Fruit fly (Drosophila melanogaster) whole organism, embryonic: Measurements from ENCODE around the gene fwe.

ENCODE experiments used
- Adf1 ChIP-seq: fragments of 200-800 bp; sonication (Bioruptor generic); IDR thresholded peaks from 2 replicates; pipeline ENCODE4 v1.3.6; 2022; ENCODE audit warnings: missing biosample characterization, missing genetic modification characterization
- Atf-2 ChIP-seq: fragments of 200-800 bp; sonication (Bioruptor generic); optimal IDR thresholded peaks from 2 replicates; lab custom pipeline; 2016; ENCODE audit warnings: missing biosample characterization, missing genetic modification characterization
- Awh ChIP-seq: fragments of 200-800 bp; sonication (Bioruptor generic); IDR thresholded peaks from 2 replicates; pipeline ENCODE4, ENCODE4 v1.3.6; 2022; ENCODE audit warnings: missing biosample characterization, missing genetic modification characterization
- Bdp1 ChIP-seq: fragments of 200-800 bp; sonication (Bioruptor generic); optimal IDR thresholded peaks from 3 replicates; lab custom pipeline; 2016; ENCODE audit warnings: missing biosample characterization, missing genetic modification characterization
- CG13296 ChIP-seq: fragments of 200-800 bp; sonication (Bioruptor generic); optimal IDR thresholded peaks from 3 replicates; lab custom pipeline; 2018; ENCODE audit warnings: missing biosample characterization, mild to moderate bottlenecking, missing genetic modification characterization
- CG17359 ChIP-seq: fragments of 200-800 bp; sonication (Bioruptor generic); optimal IDR thresholded peaks from 3 replicates; lab custom pipeline; 2018; ENCODE audit warnings: missing biosample characterization, mild to moderate bottlenecking, missing genetic modification characterization, moderate library complexity
- CG17385 ChIP-seq: fragments of 200-800 bp; sonication (Bioruptor generic); optimal IDR thresholded peaks from 3 replicates; lab custom pipeline; 2018; ENCODE audit warnings: missing biosample characterization, mild to moderate bottlenecking, missing genetic modification characterization
- CG17912 ChIP-seq: fragments of 200-800 bp; sonication (Bioruptor generic); optimal IDR thresholded peaks from 2 replicates; lab custom pipeline; 2018; ENCODE audit warnings: missing biosample characterization, mild to moderate bottlenecking, missing genetic modification characterization
- CG1792 ChIP-seq: fragments of 200-800 bp; sonication (Bioruptor generic); optimal IDR thresholded peaks from 2 replicates; lab custom pipeline; 2016; ENCODE audit warnings: missing biosample characterization, missing genetic modification characterization
- CG18764 ChIP-seq: fragments of 200-800 bp; sonication (Bioruptor generic); optimal IDR thresholded peaks from 3 replicates; lab custom pipeline; 2016; ENCODE audit warnings: missing biosample characterization, missing genetic modification characterization
- CG31388 ChIP-seq: fragments of 200-800 bp; sonication (Bioruptor generic); optimal IDR thresholded peaks from 2 replicates; lab custom pipeline; 2016; ENCODE audit warnings: missing biosample characterization, missing genetic modification characterization
- CG3163 ChIP-seq: fragments of 200-800 bp; sonication (Bioruptor generic); optimal IDR thresholded peaks from 3 replicates; lab custom pipeline; 2016; ENCODE audit warnings: missing biosample characterization, missing genetic modification characterization
- CG32767 ChIP-seq: fragments of 200-800 bp; sonication (Bioruptor generic); IDR thresholded peaks from 2 replicates; pipeline ENCODE4 v1.3.6; 2022; ENCODE audit warnings: missing biosample characterization, missing genetic modification characterization
- CG3281 ChIP-seq: fragments of 200-800 bp; sonication (Bioruptor generic); optimal IDR thresholded peaks from 3 replicates; lab custom pipeline; 2017; ENCODE audit warnings: missing biosample characterization, mild to moderate bottlenecking, missing genetic modification characterization
- CG4404 ChIP-seq: fragments of 200-800 bp; sonication (Bioruptor generic); IDR thresholded peaks from 2 replicates; pipeline ENCODE4 v1.3.6; 2022; ENCODE audit warnings: missing biosample characterization, missing genetic modification characterization
- CG6791 ChIP-seq: fragments of 200-800 bp; sonication (Bioruptor generic); IDR thresholded peaks from 3 replicates; pipeline ENCODE4 v1.3.6; 2022; ENCODE audit warnings: missing biosample characterization, missing genetic modification characterization; ENCODE audit not compliant: partially characterized antibody
- CG7357 ChIP-seq: fragments of 200-800 bp; sonication (Bioruptor generic); IDR thresholded peaks from 3 replicates; pipeline ENCODE4 v1.3.6; 2022; ENCODE audit warnings: missing biosample characterization, missing genetic modification characterization
- CG8944 ChIP-seq: fragments of 200-800 bp; sonication (Bioruptor generic); optimal IDR thresholded peaks from 3 replicates; lab custom pipeline; 2016; ENCODE audit warnings: missing biosample characterization, missing genetic modification characterization
- Dip2 ChIP-seq: fragments of 200-800 bp; sonication (Bioruptor generic); IDR thresholded peaks from 2 replicates; pipeline ENCODE4 v1.3.6; 2022; ENCODE audit warnings: missing biosample characterization, missing genetic modification characterization
- Doc3 ChIP-seq: fragments of 200-800 bp; sonication (Bioruptor generic); IDR thresholded peaks from 3 replicates; pipeline ENCODE4 v1.3.6; 2022; ENCODE audit warnings: missing biosample characterization, missing genetic modification characterization; ENCODE audit not compliant: partially characterized antibody
- H2.0 ChIP-seq: fragments of 200-800 bp; sonication (Bioruptor generic); IDR thresholded peaks from 2 replicates; pipeline ENCODE4 v1.3.6; 2022; ENCODE audit warnings: missing biosample characterization, missing genetic modification characterization
- Hand ChIP-seq: fragments of 200-800 bp; sonication (Bioruptor generic); optimal IDR thresholded peaks from 2 replicates; lab custom pipeline; 2017; ENCODE audit warnings: mild to moderate bottlenecking, missing biosample characterization, missing genetic modification reagents, missing genetic modification characterization
- Hey ChIP-seq: fragments of 200-800 bp; sonication (Bioruptor generic); optimal IDR thresholded peaks from 3 replicates; lab custom pipeline; 2018; ENCODE audit warnings: missing biosample characterization, mild to moderate bottlenecking, missing genetic modification characterization
- Hsf ChIP-seq: fragments of 200-800 bp; sonication (Bioruptor generic); optimal IDR thresholded peaks from 3 replicates; lab custom pipeline; 2016; ENCODE audit warnings: missing biosample characterization, missing genetic modification characterization
- Nf-YA ChIP-seq: fragments of 200-800 bp; sonication (Bioruptor generic); IDR thresholded peaks from 2 replicates; pipeline ENCODE4 v1.3.6; 2022; ENCODE audit warnings: missing biosample characterization, missing genetic modification characterization
- NfI ChIP-seq: fragments of 200-800 bp; sonication (Bioruptor generic); optimal IDR thresholded peaks from 3 replicates; lab custom pipeline; 2018; ENCODE audit warnings: missing biosample characterization, mild to moderate bottlenecking, missing genetic modification characterization, moderate library complexity
- Ptx1 ChIP-seq: fragments of 200-800 bp; sonication (Bioruptor generic); IDR thresholded peaks from 2 replicates; pipeline ENCODE4 v1.3.6; 2022; ENCODE audit warnings: missing biosample characterization, missing genetic modification characterization
- Ravus ChIP-seq: fragments of 200-800 bp; sonication (Bioruptor generic); IDR thresholded peaks from 2 replicates; pipeline ENCODE4 v1.3.6; 2022; ENCODE audit warnings: missing biosample characterization, missing genetic modification characterization
- Six4 ChIP-seq: fragments of 200-800 bp; sonication (Bioruptor generic); optimal IDR thresholded peaks from 2 replicates; lab custom pipeline; 2016; ENCODE audit warnings: missing biosample characterization, missing genetic modification characterization
- cg ChIP-seq: fragments of 200-800 bp; sonication (Bioruptor generic); optimal IDR thresholded peaks from 3 replicates; lab custom pipeline; 2019; ENCODE audit warnings: missing biosample characterization, mild to moderate bottlenecking, missing genetic modification characterization, moderate library complexity
- chn ChIP-seq: fragments of 200-800 bp; sonication (Bioruptor generic); optimal IDR thresholded peaks from 2 replicates; lab custom pipeline; 2016; ENCODE audit warnings: missing biosample characterization, missing genetic modification characterization
- dpn ChIP-seq, 2 experiments: fragments of 200-800 bp; sonication (Bioruptor generic); optimal IDR thresholded peaks; 3 replicates each; lab custom pipeline; 2016; ENCODE audit warnings: missing biosample characterization in 2 of 2, missing genetic modification characterization in 2 of 2
- en ChIP-seq: fragments of 200-800 bp; sonication (Bioruptor generic); optimal IDR thresholded peaks from 2 replicates; lab custom pipeline; 2016; ENCODE audit warnings: missing biosample characterization, missing genetic modification characterization
- esg ChIP-seq: fragments of 200-800 bp; sonication (Bioruptor generic); conservative IDR thresholded peaks from 2 replicates; pipeline ENCODE4 v1.3.6; 2022; ENCODE audit warnings: missing biosample characterization, missing genetic modification characterization
- fd102C ChIP-seq: fragments of 200-800 bp; sonication (Bioruptor generic); optimal IDR thresholded peaks from 2 replicates; lab custom pipeline; 2018; ENCODE audit warnings: missing biosample characterization, mild to moderate bottlenecking, missing genetic modification characterization, moderate library complexity
- gt ChIP-seq: fragments of 200-800 bp; sonication (Bioruptor generic); IDR thresholded peaks from 2 replicates; pipeline ENCODE4 v1.3.6; 2022; ENCODE audit warnings: missing biosample characterization, missing genetic modification characterization
- knrl ChIP-seq: fragments of 200-800 bp; sonication (Bioruptor generic); IDR thresholded peaks from 3 replicates; pipeline ENCODE4 v1.3.6; 2022; ENCODE audit warnings: missing biosample characterization, missing genetic modification characterization; ENCODE audit not compliant: partially characterized antibody
- lab ChIP-seq: fragments of 200-800 bp; sonication (Bioruptor generic); optimal IDR thresholded peaks from 3 replicates; lab custom pipeline; 2017; ENCODE audit warnings: missing biosample characterization, missing genetic modification characterization, mild to moderate bottlenecking, moderate library complexity, missing genetic modification reagents
- nau ChIP-seq: fragments of 200-800 bp; sonication (Bioruptor generic); optimal IDR thresholded peaks from 3 replicates; lab custom pipeline; 2017; ENCODE audit warnings: missing biosample characterization, mild to moderate bottlenecking, missing genetic modification characterization, missing genetic modification reagents
- oc ChIP-seq: fragments of 200-800 bp; sonication (Bioruptor generic); optimal IDR thresholded peaks from 2 replicates; lab custom pipeline; 2018; ENCODE audit warnings: missing biosample characterization, mild to moderate bottlenecking, missing genetic modification characterization, moderate library complexity
- odd ChIP-seq: fragments of 200-800 bp; sonication (Bioruptor generic); optimal IDR thresholded peaks from 2 replicates; lab custom pipeline; 2017; ENCODE audit warnings: missing biosample characterization, mild to moderate bottlenecking, missing genetic modification characterization
- run ChIP-seq: fragments of 200-800 bp; sonication (Bioruptor generic); optimal IDR thresholded peaks from 3 replicates; lab custom pipeline; 2018; ENCODE audit warnings: missing biosample characterization, mild to moderate bottlenecking, missing genetic modification characterization
- salm ChIP-seq: fragments of 200-800 bp; sonication (Bioruptor generic); optimal IDR thresholded peaks from 2 replicates; lab custom pipeline; 2018; ENCODE audit warnings: missing biosample characterization, mild to moderate bottlenecking, missing genetic modification characterization
- sc ChIP-seq, 3 experiments: fragments of >200 bp in 2 of 3; fragments of 200-800 bp in 1 of 3; sonication (Bioruptor generic) in 1 of 3; optimal IDR thresholded peaks; 2 replicates in 2 of 3; 3 replicates in 1 of 3; lab custom pipeline; 2017; ENCODE audit warnings: mild to moderate bottlenecking in 1 of 3, missing biosample characterization in 1 of 3, missing genetic modification characterization in 1 of 3, missing genetic modification reagents in 1 of 3
- slou ChIP-seq: fragments of 200-800 bp; sonication (Bioruptor generic); optimal IDR thresholded peaks from 3 replicates; lab custom pipeline; 2016; ENCODE audit warnings: missing biosample characterization, missing genetic modification characterization
- slp2 ChIP-seq: fragments of 200-800 bp; sonication (Bioruptor generic); optimal IDR thresholded peaks from 2 replicates; lab custom pipeline; 2016; ENCODE audit warnings: missing biosample characterization, missing genetic modification characterization
- sr ChIP-seq: fragments of 200-800 bp; sonication (Bioruptor generic); IDR thresholded peaks from 3 replicates; pipeline ENCODE4 v1.3.6; 2022; ENCODE audit warnings: missing biosample characterization, missing genetic modification characterization
- tap ChIP-seq: fragments of 200-800 bp; optimal IDR thresholded peaks from 3 replicates; lab custom pipeline; 2019; ENCODE audit warnings: missing biosample characterization, mild to moderate bottlenecking, missing genetic modification characterization, moderate library complexity
- tgo ChIP-seq: fragments of 200-800 bp; sonication (Bioruptor generic); IDR thresholded peaks from 3 replicates; pipeline ENCODE4 v1.3.6; 2022; ENCODE audit warnings: missing biosample characterization, missing genetic modification characterization
- wdn ChIP-seq: fragments of 200-800 bp; sonication (Bioruptor generic); IDR thresholded peaks from 2 replicates; pipeline ENCODE4 v1.3.6; 2022; ENCODE audit warnings: missing biosample characterization, missing genetic modification characterization
- zen2 ChIP-seq: fragments of 200-800 bp; sonication (Bioruptor generic); IDR thresholded peaks from 3 replicates; pipeline ENCODE4 v1.3.6; 2022; ENCODE audit warnings: missing biosample characterization, missing genetic modification characterization; ENCODE audit not compliant: partially characterized antibody

fwe gene

DNA sequence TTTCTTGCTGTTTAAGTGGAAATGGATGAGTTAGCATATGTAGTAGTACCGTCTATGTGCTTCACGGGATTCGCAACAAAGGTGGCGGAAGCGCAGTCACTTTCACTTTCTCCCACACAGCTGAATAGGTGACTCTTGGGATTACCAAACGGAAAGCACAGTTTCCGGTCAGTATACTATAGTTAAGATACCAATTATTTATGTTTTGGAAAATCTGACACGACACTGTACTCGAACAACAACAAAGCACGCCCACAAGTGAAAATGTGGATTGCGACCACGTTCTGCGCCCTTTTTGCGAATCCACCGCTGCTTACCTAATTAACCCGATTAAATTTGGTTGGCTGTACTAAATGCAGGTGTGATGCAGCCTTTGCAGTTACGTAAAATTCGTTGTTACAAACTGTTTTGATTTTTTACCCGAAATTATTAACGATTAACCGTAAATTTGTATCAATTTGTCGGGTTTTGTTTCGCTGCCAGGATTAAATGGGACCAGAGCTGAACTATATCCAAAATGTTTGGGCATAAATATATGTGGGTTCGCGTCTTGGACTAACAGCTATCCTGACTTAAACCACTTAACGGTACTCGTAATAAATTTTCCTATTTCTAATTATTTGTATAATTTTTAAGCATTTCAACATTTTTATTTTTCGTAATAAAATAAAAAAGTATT is 18.8 kb upstream of the fwe start, which contains the start of gene CG18081 (continued):
- no peak for TF ChIP-seq Bdp1 (GFP tag; lab: Kevin White, UChicago)
- TF ChIP-seq Ptx1, result no peak
- TF ChIP-seq CG17359 (tag; lab: Kevin White, UChicago), result no peak
- no peak for TF ChIP-seq CG6791 (GFP tag; lab: Robert Waterston, UW)
- TF ChIP-seq dpn (GFP tag; optimal IDR thresholded peaks at IDR 0.05; lab: Kevin White, UChicago), result no peak
- TF ChIP-seq gt, result no peak
- no peak for TF ChIP-seq Hand
- no peak for TF ChIP-seq Atf-2 (GFP tag; lab: Kevin White, UChicago)
- TF ChIP-seq sr (GFP tag; lab: Robert Waterston, UW), result no peak
- TF ChIP-seq CG1792 (GFP tag; lab: Kevin White, UChicago), result no peak
- no peak for TF ChIP-seq CG3281 (GFP tag; lab: Kevin White, UChicago)
- no peak for TF ChIP-seq esg (GFP tag; lab: Robert Waterston, UW)
- no peak for TF ChIP-seq sc (optimal IDR thresholded peaks at IDR 0.05; lab: Kevin White, UChicago)
- no peak for TF ChIP-seq sc (GFP tag; optimal IDR thresholded peaks at IDR 0.05; lab: Kevin White, UChicago)
- TF ChIP-seq Six4 (GFP tag; lab: Kevin White, UChicago), result no peak
- TF ChIP-seq Adf1 (GFP tag; lab: Robert Waterston, UW), result peak; percentile 9; the same call in 1 of the 2 replicates
- TF ChIP-seq slou (GFP tag; lab: Kevin White, UChicago), result no peak
- no peak for TF ChIP-seq lab (GFP tag; lab: Kevin White, UChicago)
- TF ChIP-seq Hsf (GFP tag; lab: Kevin White, UChicago), result no peak
- TF ChIP-seq odd (GFP tag; lab: Kevin White, UChicago), result no peak
- TF ChIP-seq CG17385 (GFP tag; lab: Kevin White, UChicago), result no peak
- no peak for TF ChIP-seq nau (GFP tag; lab: Kevin White, UChicago)
- no peak for TF ChIP-seq salm (tag; lab: Kevin White, UChicago)
- no peak for TF ChIP-seq fd102C (GFP tag; lab: Kevin White, UChicago)
- no peak for TF ChIP-seq zen2
- no peak for TF ChIP-seq en (GFP tag; lab: Kevin White, UChicago)
- TF ChIP-seq slp2 (GFP tag; lab: Kevin White, UChicago), result no peak
- no peak for TF ChIP-seq run (tag; lab: Kevin White, UChicago)
- TF ChIP-seq Hey, result no peak
- no peak for TF ChIP-seq wdn (GFP tag; lab: Robert Waterston, UW)
- no peak for TF ChIP-seq NfI (GFP tag; lab: Kevin White, UChicago)
- no peak for TF ChIP-seq CG18764
- TF ChIP-seq oc (tag; lab: Kevin White, UChicago), result no peak
- TF ChIP-seq Awh (GFP tag; lab: Robert Waterston, UW), result no peak
- TF ChIP-seq CG17912 (GFP tag; lab: Kevin White, UChicago), result no peak
- no peak for TF ChIP-seq CG7357
- TF ChIP-seq CG8944 (GFP tag; lab: Kevin White, UChicago), result no peak
- TF ChIP-seq Doc3 (GFP tag; lab: Robert Waterston, UW), result no peak
- TF ChIP-seq CG31388 (GFP tag; lab: Kevin White, UChicago), result no peak
- TF ChIP-seq CG4404 (GFP tag; lab: Robert Waterston, UW), result no peak
- no peak for TF ChIP-seq Ravus (GFP tag; lab: Robert Waterston, UW)
- TF ChIP-seq chn (GFP tag; lab: Kevin White, UChicago), result no peak
- no peak for TF ChIP-seq tap (tag; lab: Kevin White, UChicago)
- no peak for TF ChIP-seq tgo (GFP tag; lab: Robert Waterston, UW)
- no peak for TF ChIP-seq CG3163 (GFP tag; lab: Kevin White, UChicago)
- no peak for TF ChIP-seq knrl (GFP tag; lab: Robert Waterston, UW)
- no peak for TF ChIP-seq Dip2 (GFP tag; lab: Robert Waterston, UW)
- TF ChIP-seq H2.0 (GFP tag; lab: Robert Waterston, UW), result no peak
- TF ChIP-seq CG13296 (GFP tag; lab: Kevin White, UChicago), result no peak
- TF ChIP-seq CG32767, result no peak
- TF ChIP-seq Nf-YA (GFP tag; lab: Robert Waterston, UW), result no peak
- TF ChIP-seq cg (GFP tag; lab: Kevin White, UChicago), result no peak
